Worm (Caenorhabditis elegans) whole organism, young adult: ENCODE results near the gene drd-5.
A peak's percentile ranks its signal among the peaks of the same experiment; 100 is the strongest.

Source experiments
- B0019.2 ChIP-seq: fragments of 200-800 bp; sonication (Bioruptor generic); conservative IDR thresholded peaks from 2 replicates; pipeline ENCODE4 v1.3.6; 2022; ENCODE audit warnings: missing genetic modification reagents, missing genetic modification characterization, missing compliant biosample characterization
- B0035.1 ChIP-seq: sonication (generic microtip); optimal IDR thresholded peaks from 2 replicates; lab custom pipeline; 2016; ENCODE audit warnings: missing genetic modification characterization, mild to moderate bottlenecking, missing compliant biosample characterization, missing genotype, missing genetic modification reagents
- D2030.7 ChIP-seq: fragments of 200-800 bp; sonication (Bioruptor generic); IDR thresholded peaks from 2 replicates; pipeline ENCODE4 v1.3.6; 2022; ENCODE audit warnings: missing genetic modification reagents, missing genetic modification characterization, missing compliant biosample characterization
- F22D6.2 ChIP-seq: sonication (generic microtip); optimal IDR thresholded peaks from 2 replicates; lab custom pipeline; 2016; ENCODE audit warnings: mild to moderate bottlenecking, missing genetic modification characterization, missing compliant biosample characterization
- F23B12.7 ChIP-seq: sonication (generic microtip); optimal IDR thresholded peaks from 2 replicates; lab custom pipeline; 2017; ENCODE audit warnings: missing genetic modification characterization, mild to moderate bottlenecking, missing compliant biosample characterization, antibody characterized with exemption, moderate library complexity; ENCODE audit not compliant: insufficient read depth
- F52B5.7 ChIP-seq: sonication (generic microtip); optimal IDR thresholded peaks from 2 replicates; lab custom pipeline; 2016; ENCODE audit warnings: mild to moderate bottlenecking, missing genetic modification characterization, missing compliant biosample characterization
- K12H6.12 ChIP-seq: fragments of 200-800 bp; sonication (Bioruptor generic); optimal IDR thresholded peaks from 2 replicates; lab custom pipeline; 2018; ENCODE audit warnings: mild to moderate bottlenecking, missing genetic modification characterization, missing compliant biosample characterization
- T07F8.4 ChIP-seq: sonication (generic microtip); optimal IDR thresholded peaks from 2 replicates; lab custom pipeline; 2016; ENCODE audit warnings: mild to moderate bottlenecking, missing genetic modification characterization, moderate library complexity, missing compliant biosample characterization
- Y53G8AR.9 ChIP-seq: fragments of 200-800 bp; sonication (Bioruptor generic); conservative IDR thresholded peaks from 2 replicates; pipeline ENCODE4 v1.3.6; 2022; ENCODE audit warnings: missing genetic modification reagents, missing genetic modification characterization, missing compliant biosample characterization
- ZK185.1 ChIP-seq: sonication (generic microtip); optimal IDR thresholded peaks from 2 replicates; lab custom pipeline; 2016; ENCODE audit warnings: mild to moderate bottlenecking, missing genetic modification characterization, missing compliant biosample characterization; ENCODE audit not compliant: poor library complexity, severe bottlenecking
- athp-1 ChIP-seq: sonication (generic microtip); optimal IDR thresholded peaks from 2 replicates; lab custom pipeline; 2017; ENCODE audit warnings: mild to moderate bottlenecking, missing genetic modification characterization, missing compliant biosample characterization
- attf-3 ChIP-seq: fragments of 200-800 bp; sonication (Bioruptor generic); conservative IDR thresholded peaks from 2 replicates; pipeline ENCODE4 v1.3.6; 2022; ENCODE audit warnings: missing genetic modification reagents, missing genetic modification characterization, missing compliant biosample characterization
- attf-5 ChIP-seq: fragments of 200-800 bp; sonication (Bioruptor generic); optimal IDR thresholded peaks from 2 replicates; lab custom pipeline; 2018; ENCODE audit warnings: mild to moderate bottlenecking, missing genetic modification characterization, missing compliant biosample characterization
- ccch-3 ChIP-seq: fragments of 200-800 bp; sonication (Bioruptor generic); optimal IDR thresholded peaks from 2 replicates; lab custom pipeline; 2018; ENCODE audit warnings: mild to moderate bottlenecking, missing genetic modification characterization, missing compliant biosample characterization
- cebp-1 ChIP-seq, 2 experiments: fragments of 200-800 bp in 1 of 2; sonication (Bioruptor generic) in 1 of 2; sonication (generic microtip) in 1 of 2; IDR thresholded peaks in 1 of 2; optimal IDR thresholded peaks in 1 of 2; 2 replicates each; pipeline versions ENCODE4 v1.3.6 to Lab custom; 2017 to 2022; ENCODE audit warnings: missing compliant biosample characterization in 2 of 2, missing genetic modification characterization in 2 of 2, mild to moderate bottlenecking in 1 of 2, missing genetic modification reagents in 1 of 2, moderate library complexity in 1 of 2
- cebp-2 ChIP-seq: fragments of 200-800 bp; sonication (Bioruptor generic); IDR thresholded peaks from 2 replicates; pipeline ENCODE4 v1.3.6; 2022; ENCODE audit warnings: missing genetic modification characterization, missing compliant biosample characterization
- ceh-40 ChIP-seq: fragments of 200-800 bp; sonication (Bioruptor generic); IDR thresholded peaks from 2 replicates; pipeline ENCODE4 v1.3.6; 2022; ENCODE audit warnings: missing genetic modification characterization, missing compliant biosample characterization
- die-1 ChIP-seq: sonication (generic microtip); optimal IDR thresholded peaks from 2 replicates; lab custom pipeline; 2016; ENCODE audit warnings: missing genotype, mild to moderate bottlenecking, missing genetic modification characterization, missing compliant biosample characterization
- dox-1 ChIP-seq: fragments of 200-800 bp; sonication (Bioruptor generic); IDR thresholded peaks from 2 replicates; pipeline ENCODE4 v1.3.6; 2022; ENCODE audit warnings: missing genetic modification reagents, missing genetic modification characterization, missing compliant biosample characterization
- efl-1 ChIP-seq: fragments of 150-350 bp; optimal IDR thresholded peaks from 2 replicates; lab custom pipeline; 2014; ENCODE audit warnings: missing biosample characterization, missing genetic modification reagents, missing genetic modification characterization
- ekl-4 ChIP-seq: fragments of 200-800 bp; sonication (Bioruptor generic); IDR thresholded peaks from 2 replicates; pipeline ENCODE4 v1.3.6; 2022; ENCODE audit warnings: missing genetic modification reagents, missing genetic modification characterization, missing compliant biosample characterization
- gei-17 ChIP-seq: fragments of 200-800 bp; sonication (Bioruptor generic); optimal IDR thresholded peaks from 2 replicates; lab custom pipeline; 2018; ENCODE audit warnings: mild to moderate bottlenecking, missing genetic modification characterization, missing compliant biosample characterization
- hmg-20 ChIP-seq: fragments of 200-800 bp; sonication (Bioruptor generic); IDR thresholded peaks from 2 replicates; pipeline ENCODE4 v1.3.6; 2022; ENCODE audit warnings: missing genetic modification reagents, missing genetic modification characterization, missing compliant biosample characterization
- let-607 ChIP-seq, 2 experiments: fragments of 200-800 bp in 1 of 2; sonication (Bioruptor generic) in 1 of 2; sonication (generic microtip) in 1 of 2; optimal IDR thresholded peaks; 2 replicates each; lab custom pipeline; 2016 to 2018; ENCODE audit warnings: mild to moderate bottlenecking in 2 of 2, missing compliant biosample characterization in 2 of 2, missing genetic modification characterization in 2 of 2, moderate library complexity in 2 of 2, missing genotype in 1 of 2
- lin-26 ChIP-seq: fragments of 200-800 bp; sonication (Bioruptor generic); IDR thresholded peaks from 2 replicates; pipeline ENCODE4 v1.3.6; 2022; ENCODE audit warnings: missing genetic modification reagents, missing genetic modification characterization, missing compliant biosample characterization
- lin-35 ChIP-seq, 3 experiments: fragments of 150-350 bp in 2 of 3; sonication (generic microtip) in 1 of 3; optimal IDR thresholded peaks; 2 replicates each; lab custom pipeline; 2014 to 2018; ENCODE audit warnings: missing biosample characterization in 3 of 3, missing genetic modification characterization in 3 of 3, missing genetic modification reagents in 3 of 3
- lin-54 ChIP-seq: fragments of 200-800 bp; sonication (Bioruptor generic); optimal IDR thresholded peaks from 2 replicates; lab custom pipeline; 2018; ENCODE audit warnings: mild to moderate bottlenecking, missing genetic modification characterization, missing compliant biosample characterization
- mxl-1 ChIP-seq: sonication (generic microtip); optimal IDR thresholded peaks from 2 replicates; lab custom pipeline; 2016; ENCODE audit warnings: missing genetic modification characterization, missing compliant biosample characterization
- nfyb-1 ChIP-seq: fragments of 200-800 bp; sonication (Bioruptor generic); IDR thresholded peaks from 2 replicates; pipeline ENCODE4 v1.3.6; 2022; ENCODE audit warnings: missing genetic modification reagents, missing genetic modification characterization, missing compliant biosample characterization
- nhr-80 ChIP-seq: sonication (generic microtip); optimal IDR thresholded peaks from 2 replicates; lab custom pipeline; 2016; ENCODE audit warnings: missing genetic modification characterization, missing compliant biosample characterization
- pbrm-1 ChIP-seq: fragments of 200-800 bp; sonication (Bioruptor generic); IDR thresholded peaks from 2 replicates; pipeline ENCODE4 v1.3.6; 2022; ENCODE audit warnings: missing genetic modification reagents, missing genetic modification characterization, missing compliant biosample characterization
- rec-8 ChIP-seq, 2 experiments: sonication (generic microtip); optimal IDR thresholded peaks; 2 replicates each; lab custom pipeline; 2016; ENCODE audit warnings: mild to moderate bottlenecking in 2 of 2, missing genetic modification characterization in 2 of 2, missing genetic modification reagents in 2 of 2, missing genotype in 2 of 2, missing biosample characterization in 1 of 2, missing compliant biosample characterization in 1 of 2, moderate library complexity in 1 of 2
- snpc-3.4 ChIP-seq: sonication (generic microtip); optimal IDR thresholded peaks from 2 replicates; lab custom pipeline; 2017; ENCODE audit warnings: missing genetic modification characterization, mild to moderate bottlenecking, missing compliant biosample characterization, antibody characterized with exemption, moderate library complexity, missing genotype, missing genetic modification reagents
- snpc-4 ChIP-seq, 5 experiments: fragments of 150-350 bp in 1 of 5; sonication (generic microtip) in 4 of 5; optimal IDR thresholded peaks; 2 replicates each; lab custom pipeline; 2014 to 2018; ENCODE audit warnings: missing genetic modification characterization in 5 of 5, missing biosample characterization in 3 of 5, antibody characterized with exemption in 2 of 5, mild to moderate bottlenecking in 2 of 5, missing compliant biosample characterization in 2 of 5, missing genotype in 2 of 5, moderate library complexity in 2 of 5, missing genetic modification reagents in 1 of 5
- tbp1 ChIP-seq: fragments of 200-800 bp; sonication (Bioruptor generic); optimal IDR thresholded peaks from 2 replicates; lab custom pipeline; 2018; ENCODE audit warnings: mild to moderate bottlenecking, missing genetic modification characterization, missing compliant biosample characterization
- unc-62 ChIP-seq: fragments of 150-350 bp; optimal IDR thresholded peaks from 2 replicates; lab custom pipeline; 2014; ENCODE audit warnings: missing biosample characterization, missing genetic modification reagents, missing genetic modification characterization
- zim-3 ChIP-seq: sonication (generic microtip); optimal IDR thresholded peaks from 2 replicates; lab custom pipeline; 2017; ENCODE audit warnings: mild to moderate bottlenecking, missing genetic modification characterization, moderate library complexity, missing compliant biosample characterization
- ztf-18 ChIP-seq: sonication (generic microtip); optimal IDR thresholded peaks from 2 replicates; lab custom pipeline; 2016; ENCODE audit warnings: missing genotype, mild to moderate bottlenecking, missing genetic modification characterization, missing compliant biosample characterization
- ztf-25 ChIP-seq: fragments of 200-800 bp; sonication (Bioruptor generic); IDR thresholded peaks from 2 replicates; pipeline ENCODE4 v1.3.6; 2022; ENCODE audit warnings: missing genetic modification reagents, missing genetic modification characterization, missing compliant biosample characterization
- ztf-26 ChIP-seq: sonication (generic microtip); optimal IDR thresholded peaks from 2 replicates; lab custom pipeline; 2017; ENCODE audit warnings: missing genetic modification characterization, missing compliant biosample characterization
- ztf-28 ChIP-seq: fragments of 200-800 bp; sonication (Bioruptor generic); IDR thresholded peaks from 2 replicates; pipeline ENCODE4 v1.3.6; 2022; ENCODE audit warnings: missing genetic modification reagents, missing genetic modification characterization, missing compliant biosample characterization

The drd-5 gene

DNA sequence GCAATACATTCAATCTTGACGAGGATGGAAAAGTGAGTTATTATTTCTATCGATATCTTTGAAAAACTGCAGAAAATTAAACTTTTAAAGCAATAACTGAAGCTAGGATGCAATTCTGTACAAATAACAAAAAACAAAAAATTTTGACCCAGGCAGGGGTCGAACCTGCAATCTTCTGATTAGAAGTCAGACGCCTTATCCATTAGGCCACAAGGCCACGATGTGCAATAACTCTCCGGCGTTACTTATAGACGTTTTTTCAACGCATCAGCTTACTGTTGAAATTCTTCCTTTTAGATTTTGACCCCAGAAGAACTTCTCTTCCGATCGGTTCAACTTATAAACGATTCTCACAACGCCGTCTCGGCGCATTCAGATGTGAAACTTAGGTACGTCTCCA is 35.5 kb upstream of the drd-5 start (continued):
- TF ChIP-seq cebp-1 (GFP tag; IDR thresholded peaks at IDR 0.05; lab: Robert Waterston, UW) (no peak), cebp-1 (tag; optimal IDR thresholded peaks at IDR 0.05; lab: Kevin White, UChicago) (peak; percentile 45), F23B12.7 (tag; lab: Kevin White, UChicago) (peak; percentile 40), B0035.1 (tag; lab: Kevin White, UChicago) (no peak), attf-3 (GFP tag; lab: Robert Waterston, UW) (0 out of 2 replicates have a peak, but pooled peaks have one; percentile 23), B0019.2 (GFP tag; lab: Robert Waterston, UW) (no peak), attf-5 (GFP tag; lab: Kevin White, UChicago) (peak; percentile 38), let-607 (tag; optimal IDR thresholded peaks at IDR 0.05; lab: Kevin White, UChicago) (peak in 1 of 2 experiments; percentile 34), Y53G8AR.9 (GFP tag; lab: Robert Waterston, UW) (0 out of 2 replicates have a peak, but pooled peaks have one; percentile 16), T07F8.4 (tag; lab: Kevin White, UChicago) (peak; percentile 43), athp-1 (peak; percentile 51), rec-8 (tag; optimal IDR thresholded peaks at IDR 0.05; lab: Kevin White, UChicago) (peak; percentile 24 to 59), die-1 (tag; lab: Kevin White, UChicago) (peak; percentile 87), pbrm-1 (GFP tag; lab: Robert Waterston, UW) (peak; percentile 89), ztf-18 (peak; percentile 46), dox-1 (GFP tag; lab: Robert Waterston, UW) (peak; percentile 54; the same call in 1 of the 2 replicates), mxl-1 (no peak), lin-26 (GFP tag; lab: Robert Waterston, UW) (peak; percentile 89), ztf-28 (GFP tag; lab: Robert Waterston, UW) (0 out of 2 replicates have a peak, but pooled peaks have one; percentile 27), ekl-4 (GFP tag; lab: Robert Waterston, UW) (peak; percentile 28; the same call in 1 of the 2 replicates), ccch-3 (no peak), lin-54 (GFP tag; lab: Kevin White, UChicago) (peak; percentile 24), gei-17 (GFP tag; lab: Kevin White, UChicago) (no peak), D2030.7 (GFP tag; lab: Robert Waterston, UW) (peak; percentile 80), efl-1 (no peak), ceh-40 (GFP tag; lab: Robert Waterston, UW) (0 out of 2 replicates have a peak, but pooled peaks have one; percentile 36), ZK185.1 (tag; lab: Kevin White, UChicago) (peak; percentile 64), F22D6.2 (tag; lab: Kevin White, UChicago) (no peak), snpc-4 (GFP tag; optimal IDR thresholded peaks at IDR 0.05; lab: Kevin White, UChicago) (peak; percentile 65), snpc-4 (tag; optimal IDR thresholded peaks at IDR 0.05; lab: Kevin White, UChicago) (peak in 2 of 4 experiments; percentile 44 to 61), nfyb-1 (GFP tag; lab: Robert Waterston, UW) (0 out of 2 replicates have a peak, but pooled peaks have one; percentile 43), snpc-3.4 (peak; percentile 74)

DNA sequence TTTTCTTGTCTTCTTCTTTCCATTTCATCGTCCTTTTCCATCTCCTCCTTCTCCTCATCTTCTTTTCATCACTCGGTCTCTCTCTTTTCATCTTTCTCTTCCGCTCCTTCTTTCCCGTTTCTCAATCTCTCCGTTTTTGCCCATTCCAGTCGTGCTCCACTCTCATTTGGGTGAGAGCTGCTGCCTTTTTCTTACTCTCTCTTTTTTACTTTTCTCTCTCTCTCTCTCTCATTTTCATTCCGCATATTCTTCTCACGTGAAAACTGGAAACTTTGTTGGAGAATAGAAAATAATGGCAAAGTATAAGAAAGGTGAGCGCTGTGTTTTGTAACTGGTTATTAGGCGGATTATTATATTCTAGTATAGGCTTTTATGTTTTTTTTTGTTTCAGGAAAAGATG is 32.2 kb upstream of the drd-5 start, which contains the start of gene tbc-18:
Gene tbc-18, plus strand, starts transcription at position 246 of the 400 bp plus-strand sequence.
- TF ChIP-seq tbp1 (GFP tag; lab: Kevin White, UChicago) (peak; percentile 5), cebp-1 (GFP tag; IDR thresholded peaks at IDR 0.05; lab: Robert Waterston, UW) (no peak), cebp-1 (tag; optimal IDR thresholded peaks at IDR 0.05; lab: Kevin White, UChicago) (peak; percentile 54), K12H6.12 (tag; lab: Kevin White, UChicago) (peak; percentile 21), nhr-80 (peak; percentile 12), lin-26 (GFP tag; lab: Robert Waterston, UW) (no peak), ZK185.1 (tag; lab: Kevin White, UChicago) (no peak), hmg-20 (GFP tag; lab: Robert Waterston, UW) (no peak), B0035.1 (tag; lab: Kevin White, UChicago) (no peak), lin-35 (GFP tag; optimal IDR thresholded peaks at IDR 0.05; lab: Kevin White, UChicago) (peak in 1 of 3 experiments; percentile 2), unc-62 (no peak), cebp-2 (GFP tag; lab: Robert Waterston, UW) (no peak), ztf-26 (no peak), F52B5.7 (tag; lab: Kevin White, UChicago) (no peak), ztf-25 (GFP tag; lab: Robert Waterston, UW) (no peak), zim-3 (tag; lab: Kevin White, UChicago) (no peak)
- TF ChIP-seq, all 124 proteins: peak for 5
